Worm (Caenorhabditis elegans): ENCODE measurements around the gene C15C8.6.
A peak's percentile ranks its signal among the peaks of the same experiment; 100 is the strongest.

Gene C15C8.6

ce11 chrV:12751495-12752050, at the start of gene C15C8.6:
TSS of gene C15C8.6 (minus strand) at chrV:12751545.
- TF ChIP-seq snpc-4 (tag; optimal IDR thresholded peaks at IDR 0.05) (no peak), mes-2 (tag; optimal IDR thresholded peaks at IDR 0.05; ENCODE audit: poor library complexity, severe bottlenecking) (no peak), madf-5 (GFP tag; IDR thresholded peaks at IDR 0.05) (no peak), Y48G9A.11 (GFP tag; IDR thresholded peaks at IDR 0.05) (no peak), ctbp-1 (GFP tag; IDR thresholded peaks at IDR 0.05) (no peak), unc-62 (GFP tag; optimal IDR thresholded peaks at IDR 0.05 in 1 of 2) (peak in 1 of 2 experiments; percentile 50), unc-62 (tag; optimal IDR thresholded peaks at IDR 0.05) (no peak), vab-7 (GFP tag; IDR thresholded peaks at IDR 0.05) (no peak), attf-4 (tag; optimal IDR thresholded peaks at IDR 0.05) (no peak)

ce11 chrV:12800171-12800570, 48.8 kb upstream of the C15C8.6 start, which contains the start of gene ugt-3:
TSS of gene ugt-3 (minus strand) at chrV:12800271.
- TF ChIP-seq ceh-20 (GFP tag; IDR thresholded peaks at IDR 0.05) (no peak), mdt-29 (GFP tag; IDR thresholded peaks at IDR 0.05) (no peak), zip-2 (tag; optimal IDR thresholded peaks at IDR 0.05) (no peak), Y105C5A.15 (GFP tag; IDR thresholded peaks at IDR 0.05) (no peak)

ce11 chrV:12797992-12798391, 46.6 kb upstream of the C15C8.6 start, which contains the start of gene ugt-6:
TSS of gene ugt-6 (minus strand) at chrV:12798224.
- no peak for TF ChIP-seq daf-16 (GFP tag; optimal IDR thresholded peaks at IDR 0.05)
- TF ChIP-seq daf-16 (tag; optimal IDR thresholded peaks at IDR 0.05), result peak; percentile 82
- TF ChIP-seq ceh-20 (GFP tag; IDR thresholded peaks at IDR 0.05), result no peak
- no peak for TF ChIP-seq Y5F2A.4 (GFP tag; optimal IDR thresholded peaks at IDR 0.05)
- TF ChIP-seq nhr-28 (tag; optimal IDR thresholded peaks at IDR 0.05), result peak; percentile 75
- no peak for TF ChIP-seq egl-27 (tag; optimal IDR thresholded peaks at IDR 0.05)

- TF ChIP-seq T20F7.1 (GFP tag; optimal IDR thresholded peaks at IDR 0.05) (no peak), mes-2 (tag; optimal IDR thresholded peaks at IDR 0.05; ENCODE audit: poor library complexity, severe bottlenecking) (no peak), tra-1 (GFP tag; IDR thresholded peaks at IDR 0.05) (0 out of 2 replicates have a peak, but pooled peaks have one; percentile 36), Y105C5A.15 (GFP tag; IDR thresholded peaks at IDR 0.05) (no peak), pqm-1 (tag; optimal IDR thresholded peaks at IDR 0.05) (peak; percentile 52), dve-1 (tag; optimal IDR thresholded peaks at IDR 0.05; ENCODE audit: insufficient read depth) (peak; percentile 21), nhr-48 (tag; optimal IDR thresholded peaks at IDR 0.05) (peak; percentile 53), dmd-6 (GFP tag; IDR thresholded peaks at IDR 0.05) (peak; percentile 81), unc-62 (GFP tag; optimal IDR thresholded peaks at IDR 0.05 in 1 of 2) (peak in 1 of 2 experiments; percentile 83), unc-62 (tag; optimal IDR thresholded peaks at IDR 0.05) (no peak)
These were observed 45.7 kb upstream of the C15C8.6 start for ce11 chrV:12796908-12797490.

ce11 chrV:12795927-12796326, 44.6 kb upstream of the C15C8.6 start:
- TF ChIP-seq zip-2 (tag; optimal IDR thresholded peaks at IDR 0.05), result no peak
- TF ChIP-seq dve-1 (tag; optimal IDR thresholded peaks at IDR 0.05; ENCODE audit: insufficient read depth), result peak; percentile 38
- TF ChIP-seq nhr-28 (tag; optimal IDR thresholded peaks at IDR 0.05), result peak; percentile 29
- TF ChIP-seq hlh-11 (tag; optimal IDR thresholded peaks at IDR 0.05), result peak; percentile 34

- TF ChIP-seq nhr-41 (GFP tag; IDR thresholded peaks at IDR 0.05) (no peak), lin-1 (GFP tag; IDR thresholded peaks at IDR 0.05) (no peak), nhr-77 (tag; optimal IDR thresholded peaks at IDR 0.05) (peak; percentile 53), nhr-28 (tag; optimal IDR thresholded peaks at IDR 0.05) (peak; percentile 75), php-3 (GFP tag; IDR thresholded peaks at IDR 0.05) (0 out of 2 replicates have a peak, but pooled peaks have one; percentile 6), daf-16 (GFP tag; optimal IDR thresholded peaks at IDR 0.05) (no peak), daf-16 (tag; optimal IDR thresholded peaks at IDR 0.05) (peak; percentile 35), dmd-8 (GFP tag; IDR thresholded peaks at IDR 0.05) (no peak), attf-4 (tag; optimal IDR thresholded peaks at IDR 0.05) (no peak), T20F7.1 (GFP tag; optimal IDR thresholded peaks at IDR 0.05) (peak; percentile 52), tra-1 (GFP tag; IDR thresholded peaks at IDR 0.05) (no peak), unc-62 (GFP tag; optimal IDR thresholded peaks at IDR 0.05 in 1 of 2) (peak in 1 of 2 experiments; percentile 80), unc-62 (tag; optimal IDR thresholded peaks at IDR 0.05) (no peak), zip-2 (tag; optimal IDR thresholded peaks at IDR 0.05) (no peak), daf-19 (GFP tag; conservative IDR thresholded peaks at IDR 0.05) (no peak), ceh-32 (tag; optimal IDR thresholded peaks at IDR 0.05; ENCODE audit: poor library complexity) (no peak), ZK337.2 (GFP tag; IDR thresholded peaks at IDR 0.05) (no peak), lin-39 (tag; optimal IDR thresholded peaks at IDR 0.05) (no peak), lim-7 (GFP tag; IDR thresholded peaks at IDR 0.05) (no peak), mep-1 (tag; optimal IDR thresholded peaks at IDR 0.05) (no peak), lin-38 (GFP tag; IDR thresholded peaks at IDR 0.05) (no peak), zip-11 (GFP tag; IDR thresholded peaks at IDR 0.05) (no peak)
These were observed 43.9 kb upstream of the C15C8.6 start, which contains the start of gene ugt-4 for ce11 chrV:12795196-12795595. TSS of gene ugt-4 (minus strand) at chrV:12795336.
